Worm (Caenorhabditis elegans) whole organism, L4 larva: ENCODE results near the gene srw-97.
A peak's percentile ranks its signal among the peaks of the same experiment; 100 is the strongest.

Source experiments
- D1046.2 ChIP-seq: fragments of 200-800 bp; sonication (Bioruptor generic); IDR thresholded peaks from 2 replicates; pipeline ENCODE4 v1.3.6; 2022; ENCODE audit warnings: missing genetic modification characterization, missing compliant biosample characterization
- R02D3.7 ChIP-seq: fragments of 150-350 bp; sonication (generic microtip); optimal IDR thresholded peaks from 3 replicates; lab custom pipeline; 2014; ENCODE audit warnings: missing biosample characterization, missing genetic modification characterization
- T20F7.1 ChIP-seq: fragments of 200-800 bp; sonication (Bioruptor generic); optimal IDR thresholded peaks from 2 replicates; lab custom pipeline; 2018; ENCODE audit warnings: mild to moderate bottlenecking, missing genetic modification characterization, missing compliant biosample characterization
- T26A8.4 ChIP-seq: fragments of 200-800 bp; sonication (Bioruptor generic); IDR thresholded peaks from 2 replicates; pipeline ENCODE4 v1.3.6; 2022; ENCODE audit warnings: missing genetic modification characterization, missing compliant biosample characterization
- Y5F2A.4 ChIP-seq: fragments of 200-800 bp; sonication (Bioruptor generic); optimal IDR thresholded peaks from 2 replicates; lab custom pipeline; 2018; ENCODE audit warnings: mild to moderate bottlenecking, missing genetic modification characterization, missing compliant biosample characterization
- ZK337.2 ChIP-seq: fragments of 200-800 bp; sonication (Bioruptor generic); IDR thresholded peaks from 2 replicates; pipeline ENCODE4 v1.3.6; 2022; ENCODE audit warnings: missing genetic modification reagents, missing genetic modification characterization, missing compliant biosample characterization
- aha-1 ChIP-seq: fragments of 150-350 bp; peaks from one replicate; lab custom pipeline; 2014; ENCODE audit warnings: missing biosample characterization, missing genetic modification characterization
- ceh-20 ChIP-seq: fragments of 200-800 bp; sonication (Bioruptor generic); IDR thresholded peaks from 2 replicates; pipeline ENCODE4 v1.3.6; 2022; ENCODE audit warnings: missing genetic modification reagents, missing genetic modification characterization, missing compliant biosample characterization
- ceh-44 ChIP-seq: fragments of 200-800 bp; sonication (Bioruptor generic); IDR thresholded peaks from 2 replicates; pipeline ENCODE4 v1.3.6; 2022; ENCODE audit warnings: missing genetic modification reagents, missing genetic modification characterization, missing compliant biosample characterization
- ceh-82 ChIP-seq: sonication (generic microtip); optimal IDR thresholded peaks from 2 replicates; lab custom pipeline; 2017; ENCODE audit warnings: missing biosample characterization, missing genetic modification characterization
- ces-1 ChIP-seq: fragments of 150-350 bp; sonication (generic microtip); optimal IDR thresholded peaks from 4 replicates; lab custom pipeline; 2014; ENCODE audit warnings: missing biosample characterization, missing genetic modification reagents, missing genetic modification characterization
- daf-8 ChIP-seq: fragments of 200-800 bp; sonication (Bioruptor generic); IDR thresholded peaks from 2 replicates; pipeline ENCODE4 v1.3.6; 2022; ENCODE audit warnings: missing genetic modification characterization, missing compliant biosample characterization
- dmd-6 ChIP-seq: fragments of 200-800 bp; sonication (Bioruptor generic); IDR thresholded peaks from 2 replicates; pipeline ENCODE4 v1.3.6; 2022; ENCODE audit warnings: missing genetic modification reagents, missing genetic modification characterization, missing compliant biosample characterization
- dmd-8 ChIP-seq: fragments of 200-800 bp; sonication (Bioruptor generic); IDR thresholded peaks from 2 replicates; pipeline ENCODE4 v1.3.6; 2022; ENCODE audit warnings: missing genetic modification characterization, missing compliant biosample characterization
- hif-1 ChIP-seq, 2 experiments: sonication (generic microtip); optimal IDR thresholded peaks; 2 replicates each; lab custom pipeline; 2016 to 2017; ENCODE audit warnings: missing compliant biosample characterization in 2 of 2, missing genetic modification characterization in 2 of 2, missing genetic modification reagents in 2 of 2, missing genotype in 2 of 2, mild to moderate bottlenecking in 1 of 2
- hlh-11 ChIP-seq: fragments of 200-800 bp; sonication (Bioruptor generic); optimal IDR thresholded peaks from 2 replicates; lab custom pipeline; 2018; ENCODE audit warnings: mild to moderate bottlenecking, missing genetic modification characterization, missing compliant biosample characterization
- hmg-1.1 ChIP-seq: fragments of 200-800 bp; sonication (Bioruptor generic); IDR thresholded peaks from 2 replicates; pipeline ENCODE4 v1.3.6; 2022; ENCODE audit warnings: missing genetic modification reagents, missing genetic modification characterization, missing compliant biosample characterization
- lin-1 ChIP-seq: fragments of 200-800 bp; sonication (Bioruptor generic); IDR thresholded peaks from 2 replicates; pipeline ENCODE4 v1.3.6; 2022; ENCODE audit warnings: missing genetic modification reagents, missing genetic modification characterization, missing compliant biosample characterization
- lin-38 ChIP-seq: fragments of 200-800 bp; sonication (Bioruptor generic); IDR thresholded peaks from 2 replicates; pipeline ENCODE4 v1.3.6; 2022; ENCODE audit warnings: missing genetic modification reagents, missing genetic modification characterization, missing compliant biosample characterization
- madf-9 ChIP-seq: fragments of 200-800 bp; sonication (Bioruptor generic); conservative IDR thresholded peaks from 2 replicates; pipeline ENCODE4 v1.3.6; 2022; ENCODE audit warnings: missing genetic modification reagents, missing genetic modification characterization, missing compliant biosample characterization
- mdl-1 ChIP-seq, 2 experiments: fragments of 150-350 bp in 1 of 2; sonication (generic microtip) in 1 of 2; optimal IDR thresholded peaks; 2 replicates each; lab custom pipeline; 2014 to 2017; ENCODE audit warnings: missing biosample characterization in 2 of 2, missing genetic modification characterization in 2 of 2
- nhr-10 ChIP-seq: fragments of 150-350 bp; optimal IDR thresholded peaks from 2 replicates; lab custom pipeline; 2014; ENCODE audit warnings: missing biosample characterization, missing genetic modification characterization
- nhr-237 ChIP-seq: sonication (generic microtip); optimal IDR thresholded peaks from 2 replicates; lab custom pipeline; 2017; ENCODE audit warnings: missing biosample characterization, missing genetic modification characterization
- nhr-25 ChIP-seq: sonication (generic microtip); optimal IDR thresholded peaks from 2 replicates; lab custom pipeline; 2017; ENCODE audit warnings: missing genetic modification characterization, mild to moderate bottlenecking, missing compliant biosample characterization, antibody characterized with exemption, moderate library complexity, borderline replicate concordance; ENCODE audit not compliant: insufficient read depth
- nhr-28 ChIP-seq: fragments of 150-350 bp; optimal IDR thresholded peaks from 2 replicates; lab custom pipeline; 2014; ENCODE audit warnings: missing biosample characterization, missing genetic modification characterization
- nhr-48 ChIP-seq: sonication (generic microtip); optimal IDR thresholded peaks from 2 replicates; lab custom pipeline; 2016; ENCODE audit warnings: mild to moderate bottlenecking, missing genetic modification characterization, missing compliant biosample characterization
- nhr-6 ChIP-seq: fragments of 150-350 bp; optimal IDR thresholded peaks from 2 replicates; lab custom pipeline; 2014; ENCODE audit warnings: missing biosample characterization, missing genetic modification characterization
- nhr-77 ChIP-seq: fragments of 150-350 bp; optimal IDR thresholded peaks from 2 replicates; lab custom pipeline; 2014; ENCODE audit warnings: missing biosample characterization, missing genetic modification characterization
- rbr-2 ChIP-seq: sonication (generic microtip); optimal IDR thresholded peaks from 2 replicates; lab custom pipeline; 2016; ENCODE audit warnings: missing genotype, missing genetic modification characterization, missing compliant biosample characterization
- set-16 ChIP-seq: fragments of 200-800 bp; sonication (Bioruptor generic); IDR thresholded peaks from 2 replicates; pipeline ENCODE4 v1.3.6; 2022; ENCODE audit warnings: missing genetic modification reagents, missing genetic modification characterization, missing compliant biosample characterization
- snpc-4 ChIP-seq: fragments of 150-350 bp; optimal IDR thresholded peaks from 2 replicates; lab custom pipeline; 2014; ENCODE audit warnings: missing biosample characterization, missing genetic modification characterization
- spr-3 ChIP-seq: fragments of 200-800 bp; sonication (Bioruptor generic); optimal IDR thresholded peaks from 2 replicates; lab custom pipeline; 2018; ENCODE audit warnings: mild to moderate bottlenecking, missing genetic modification characterization, missing compliant biosample characterization
- unc-62 ChIP-seq, 3 experiments: fragments of 150-350 bp in 1 of 3; sonication (generic microtip); optimal IDR thresholded peaks in 2 of 3; peaks in 1 of 3; 1 replicate in 1 of 3; 2 replicates in 2 of 3; lab custom pipeline; 2014 to 2017; ENCODE audit warnings: missing biosample characterization in 3 of 3, missing genetic modification characterization in 3 of 3, missing genetic modification reagents in 3 of 3, missing genotype in 1 of 3
- zag-1 ChIP-seq: fragments of 150-350 bp; optimal IDR thresholded peaks from 2 replicates; lab custom pipeline; 2014; ENCODE audit warnings: missing biosample characterization, missing genetic modification characterization
- zip-2 ChIP-seq: fragments of 150-350 bp; optimal IDR thresholded peaks from 2 replicates; lab custom pipeline; 2014; ENCODE audit warnings: missing biosample characterization, missing genetic modification characterization
- ztf-7 ChIP-seq: fragments of 150-350 bp; optimal IDR thresholded peaks from 2 replicates; lab custom pipeline; 2014; ENCODE audit warnings: missing biosample characterization, missing genetic modification characterization

Gene srw-97

DNA sequence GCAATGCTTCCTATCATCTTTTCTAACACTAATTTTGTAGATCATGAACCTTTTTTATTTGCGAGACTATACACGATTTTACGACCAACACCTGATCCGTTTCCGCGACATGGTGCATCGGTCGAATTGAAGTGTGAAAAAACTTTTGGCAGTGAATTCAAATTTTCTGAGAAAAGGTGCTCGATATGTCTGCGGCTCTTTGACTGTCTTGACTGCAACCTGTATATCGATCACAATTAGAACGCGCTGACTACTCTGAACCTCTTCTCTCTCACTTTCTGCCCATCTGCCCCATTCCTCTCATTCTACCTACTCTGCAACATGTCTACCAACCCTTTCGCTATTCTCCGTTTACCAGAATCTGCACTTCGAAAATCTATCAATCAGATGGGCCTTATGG is 13.4 kb upstream of the srw-97 start, which contains the start of gene fbxb-26:
Gene fbxb-26, plus strand, starts transcription at position 301 of the 400 bp plus-strand sequence.
- no peak for TF ChIP-seq R02D3.7 (tag; lab: Kevin White, UChicago)
- no peak for TF ChIP-seq daf-8 (GFP tag; lab: Robert Waterston, UW)
- TF ChIP-seq snpc-4 (tag; lab: Kevin White, UChicago), result no peak
- no peak for TF ChIP-seq madf-9
- TF ChIP-seq zip-2 (tag; lab: Kevin White, UChicago), result no peak
- no peak for TF ChIP-seq ztf-7 (tag; lab: Kevin White, UChicago)
- TF ChIP-seq dmd-8 (GFP tag; lab: Robert Waterston, UW), result no peak
- no peak for TF ChIP-seq nhr-237 (tag; lab: Kevin White, UChicago)

DNA sequence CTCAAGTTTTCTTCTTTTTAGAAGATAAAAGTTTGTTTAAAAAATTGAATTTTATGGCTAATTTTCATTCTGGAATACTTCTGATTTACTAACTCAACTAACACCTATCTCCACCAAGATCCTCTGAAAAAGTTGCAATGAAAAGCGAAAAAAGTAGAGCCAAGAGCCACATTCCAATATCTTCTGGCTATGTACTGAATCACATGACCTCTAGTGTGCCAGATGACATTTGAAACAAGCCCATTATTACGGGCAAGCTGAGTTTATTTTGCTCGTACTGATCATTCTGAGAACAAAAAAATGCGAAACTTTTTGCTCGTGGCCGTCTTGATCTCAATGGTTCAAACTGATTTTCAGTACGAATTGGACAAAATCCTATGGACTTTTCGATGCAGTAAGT is 10.3 kb upstream of the srw-97 start, which contains the start of gene irld-36:
Gene irld-36, plus strand, starts transcription at position 301 of the 400 bp plus-strand sequence.
- no peak for TF ChIP-seq T26A8.4 (GFP tag; lab: Robert Waterston, UW)
- TF ChIP-seq mdl-1 (tag; optimal IDR thresholded peaks at IDR 0.05; lab: Kevin White, UChicago), result no peak
- TF ChIP-seq nhr-6 (tag; lab: Kevin White, UChicago), result no peak
- no peak for TF ChIP-seq rbr-2 (tag; lab: Kevin White, UChicago)
- no peak for TF ChIP-seq nhr-28 (tag; lab: Kevin White, UChicago)
- no peak for TF ChIP-seq nhr-77 (tag; lab: Kevin White, UChicago)
- TF ChIP-seq Y5F2A.4 (GFP tag; lab: Kevin White, UChicago), result no peak
- no peak for TF ChIP-seq unc-62 (GFP tag; optimal IDR thresholded peaks at IDR 0.05 in 1 of 2; lab: Kevin White, UChicago)
- no peak for TF ChIP-seq unc-62 (tag; optimal IDR thresholded peaks at IDR 0.05; lab: Kevin White, UChicago)
- no peak for TF ChIP-seq nhr-25
- TF ChIP-seq zag-1, result no peak
- TF ChIP-seq zip-2 (tag; lab: Kevin White, UChicago), result no peak
- no peak for TF ChIP-seq spr-3 (GFP tag; lab: Kevin White, UChicago)
- TF ChIP-seq lin-38 (GFP tag; lab: Robert Waterston, UW), result no peak
- TF ChIP-seq T20F7.1, result no peak
- TF ChIP-seq hif-1 (tag; optimal IDR thresholded peaks at IDR 0.05; lab: Kevin White, UChicago), result no peak
- no peak for TF ChIP-seq dmd-6 (GFP tag; lab: Robert Waterston, UW)

DNA sequence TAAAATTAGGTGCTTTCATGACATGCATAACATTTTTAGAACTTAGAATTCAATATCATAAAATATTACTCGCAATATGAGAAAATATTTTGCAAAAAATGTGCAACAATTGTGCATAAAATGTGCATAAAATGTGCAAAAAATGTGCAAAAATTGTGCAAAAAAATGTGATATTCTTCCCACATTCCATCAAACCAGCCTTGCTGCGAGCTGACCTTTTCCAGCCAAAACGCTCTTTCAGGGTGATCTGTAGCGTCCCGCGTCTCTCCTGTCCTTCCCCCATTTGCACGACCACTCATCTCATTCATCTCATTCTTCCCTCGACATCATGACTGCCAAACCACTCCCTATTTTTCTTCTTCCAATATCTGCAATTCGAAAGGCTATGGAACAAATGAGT is 7.3 kb upstream of the srw-97 start, which contains the start of gene fbxb-17:
Gene fbxb-17, plus strand, starts transcription at position 301 of the 400 bp plus-strand sequence.
- TF ChIP-seq unc-62 (GFP tag; optimal IDR thresholded peaks at IDR 0.05 in 1 of 2; lab: Kevin White, UChicago), result peak in 1 of 2 experiments; percentile 5
- TF ChIP-seq unc-62 (tag; optimal IDR thresholded peaks at IDR 0.05; lab: Kevin White, UChicago), result no peak
- no peak for TF ChIP-seq D1046.2 (GFP tag; lab: Robert Waterston, UW)
- TF ChIP-seq ZK337.2 (GFP tag; lab: Robert Waterston, UW), result no peak
- TF ChIP-seq R02D3.7 (tag; lab: Kevin White, UChicago), result no peak

DNA sequence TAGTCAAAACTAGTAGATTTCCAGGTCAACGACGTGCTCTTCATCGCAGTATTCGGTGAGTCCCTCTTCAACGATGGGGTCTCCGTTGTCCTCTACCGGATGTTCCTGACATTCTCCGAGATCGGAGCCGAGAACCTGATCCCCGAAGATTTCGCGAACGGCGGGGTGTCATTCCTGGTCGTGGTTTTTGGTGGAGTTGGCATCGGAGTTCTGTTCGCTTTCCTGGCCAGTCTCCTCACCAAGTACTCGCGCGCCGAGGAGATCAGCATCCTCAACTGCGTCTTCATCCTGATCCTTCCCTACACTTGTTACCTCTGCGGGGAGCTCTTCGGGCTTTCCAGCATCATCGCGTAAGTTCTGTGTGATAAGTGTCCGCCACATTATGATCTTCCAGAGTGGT is 3.9 kb upstream of the srw-97 start:
- TF ChIP-seq aha-1 (peak; percentile 54), ceh-20 (GFP tag; lab: Robert Waterston, UW) (no peak), nhr-48 (tag; lab: Kevin White, UChicago) (no peak), nhr-237 (tag; lab: Kevin White, UChicago) (no peak), set-16 (GFP tag; lab: Robert Waterston, UW) (peak; percentile 68; the same call in 1 of the 2 replicates), zag-1 (no peak)

DNA sequence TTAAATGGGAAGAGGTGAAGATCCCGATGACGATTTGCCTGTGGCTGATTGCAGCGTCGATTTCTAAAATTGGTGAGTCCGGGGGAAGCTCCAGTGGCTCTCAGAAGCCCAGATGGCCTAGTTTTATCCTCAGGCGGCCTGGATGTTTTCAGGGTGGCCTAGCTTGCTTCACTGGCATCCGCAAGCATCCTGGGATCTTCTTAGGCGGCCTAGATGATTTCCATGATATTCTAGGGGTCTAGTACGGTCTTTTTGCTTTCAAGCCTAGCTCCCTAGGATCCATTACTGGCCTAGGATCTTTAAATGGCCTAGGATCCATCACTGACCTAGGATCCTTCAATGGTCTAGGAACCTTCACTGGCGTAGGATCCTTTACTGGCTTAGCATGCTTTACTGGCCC is 2.2 kb upstream of the srw-97 start:
- TF ChIP-seq spr-3 (GFP tag; lab: Kevin White, UChicago) (no peak), aha-1 (peak; percentile 91)

DNA sequence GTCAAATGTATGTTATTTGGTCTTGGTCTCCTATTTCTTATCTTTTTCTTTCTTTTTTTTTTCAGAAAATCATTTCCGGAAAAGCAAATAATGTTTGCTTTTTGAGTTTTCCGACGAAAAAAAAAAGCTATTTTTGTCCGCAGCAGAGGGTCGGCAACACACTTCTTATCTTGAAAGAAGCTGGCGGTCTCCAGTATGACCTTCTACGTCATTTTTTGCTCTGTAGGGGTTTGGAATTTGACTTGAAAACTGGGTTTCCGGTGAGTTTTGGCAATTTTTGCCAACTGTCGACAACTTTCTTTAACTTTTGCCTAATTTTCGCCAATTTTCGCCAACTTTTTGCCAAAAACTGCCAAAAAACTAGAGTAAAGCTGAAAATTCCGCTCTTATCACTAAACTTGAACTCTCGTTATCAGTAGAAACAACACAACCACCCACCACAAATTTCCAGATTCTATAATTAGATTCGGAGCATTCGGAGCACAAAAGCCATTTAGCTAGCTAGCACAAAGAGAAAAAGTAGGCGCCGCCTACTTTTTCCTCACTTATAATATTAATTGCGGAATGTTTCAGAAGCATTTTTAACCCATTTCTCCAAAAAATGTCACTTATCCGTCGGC is 1.6 kb upstream of the srw-97 start, which contains the start of gene nhx-6:
Gene nhx-6, plus strand, starts transcription at position 570 of the 620 bp plus-strand sequence.
- no peak for TF ChIP-seq zip-2 (tag; lab: Kevin White, UChicago)
- TF ChIP-seq ceh-82 (tag; lab: Kevin White, UChicago), result no peak
- TF ChIP-seq ZK337.2 (GFP tag; lab: Robert Waterston, UW), result no peak
- TF ChIP-seq nhr-10 (tag; lab: Kevin White, UChicago), result no peak
- no peak for TF ChIP-seq ces-1 (GFP tag; lab: Kevin White, UChicago)
- no peak for TF ChIP-seq hmg-1.1 (GFP tag; lab: Robert Waterston, UW)
- no peak for TF ChIP-seq ceh-44 (GFP tag; lab: Robert Waterston, UW)
- TF ChIP-seq aha-1, result peak; percentile 46
- peak; percentile 6 for TF ChIP-seq nhr-28 (tag; lab: Kevin White, UChicago)
- TF ChIP-seq hlh-11 (tag; lab: Kevin White, UChicago), result peak; percentile 25
- no peak for TF ChIP-seq lin-1 (GFP tag; lab: Robert Waterston, UW)
- TF ChIP-seq nhr-237 (tag; lab: Kevin White, UChicago), result no peak
